Fruit fly (Drosophila melanogaster): ENCODE measurements around the gene cwo.

The cwo gene

DNA sequence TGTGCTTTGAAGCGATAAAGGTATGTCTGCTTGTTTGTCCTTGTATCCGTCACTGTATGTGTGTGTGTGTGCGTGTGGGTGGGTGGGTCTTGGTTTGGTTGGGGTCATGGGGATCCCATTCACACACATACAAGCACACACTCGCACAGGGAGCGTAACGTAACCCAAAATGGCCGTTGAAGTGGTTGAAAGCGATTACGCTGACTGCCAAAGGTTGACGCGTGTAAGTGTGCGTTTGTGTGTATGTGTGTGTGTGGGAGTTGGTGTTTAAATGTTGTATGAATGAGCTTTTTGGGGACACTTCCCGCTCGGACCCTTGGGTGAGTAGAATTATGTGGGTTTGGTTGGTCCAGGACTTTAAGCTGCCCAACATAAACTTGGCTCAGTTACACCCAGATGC lies 33.1 kb downstream of the cwo start:
- TF ChIP-seq psq (optimal IDR thresholded peaks at IDR 0.05) (no peak), usp (GFP tag; optimal IDR thresholded peaks at IDR 0.05) (no peak), pan (optimal IDR thresholded peaks at IDR 0.05) (no peak), EcR (GFP tag; optimal IDR thresholded peaks at IDR 0.05) (no peak), CG8478 (optimal IDR thresholded peaks at IDR 0.05) (no peak), Dll (optimal IDR thresholded peaks at IDR 0.05) (no peak)

DNA sequence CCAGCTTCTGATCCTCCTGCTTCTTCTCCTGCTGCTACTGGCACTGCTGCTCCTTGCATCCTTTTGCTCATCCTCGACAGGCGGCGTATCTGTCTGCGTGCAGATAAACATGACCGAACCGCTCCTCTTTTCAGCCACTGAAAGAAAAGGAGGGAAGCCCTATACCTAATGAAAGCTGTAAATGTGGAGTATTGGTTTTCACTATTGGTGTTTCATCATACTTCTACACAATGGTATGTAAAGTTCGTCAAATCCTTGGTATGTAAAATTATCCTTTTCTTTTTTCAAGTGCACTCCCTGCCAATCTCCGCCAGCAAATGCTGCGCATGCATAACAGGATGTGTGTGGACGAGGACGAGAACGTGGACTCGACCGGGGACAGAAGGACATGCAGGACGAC lies 40.3 kb downstream of the cwo start, which contains the start of gene CG46270:
Gene CG46270 (minus strand): TSS at position 101 of the 400 bp plus-strand sequence.
- TF ChIP-seq CG8478 (optimal IDR thresholded peaks at IDR 0.05) = no peak
- TF ChIP-seq usp (GFP tag; optimal IDR thresholded peaks at IDR 0.05) = no peak
- no peak for TF ChIP-seq EcR (GFP tag; optimal IDR thresholded peaks at IDR 0.05)
- TF ChIP-seq psq (optimal IDR thresholded peaks at IDR 0.05) = no peak
- no peak for TF ChIP-seq pan (optimal IDR thresholded peaks at IDR 0.05)
- TF ChIP-seq Dll (optimal IDR thresholded peaks at IDR 0.05) = no peak

- TF ChIP-seq CG8478 (optimal IDR thresholded peaks at IDR 0.05) (no peak), usp (GFP tag; optimal IDR thresholded peaks at IDR 0.05) (no peak), pan (optimal IDR thresholded peaks at IDR 0.05) (no peak), psq (optimal IDR thresholded peaks at IDR 0.05) (no peak)
Measured at dm6 chr3R:10431089-10431488, 43.0 kb downstream of the cwo start.

DNA sequence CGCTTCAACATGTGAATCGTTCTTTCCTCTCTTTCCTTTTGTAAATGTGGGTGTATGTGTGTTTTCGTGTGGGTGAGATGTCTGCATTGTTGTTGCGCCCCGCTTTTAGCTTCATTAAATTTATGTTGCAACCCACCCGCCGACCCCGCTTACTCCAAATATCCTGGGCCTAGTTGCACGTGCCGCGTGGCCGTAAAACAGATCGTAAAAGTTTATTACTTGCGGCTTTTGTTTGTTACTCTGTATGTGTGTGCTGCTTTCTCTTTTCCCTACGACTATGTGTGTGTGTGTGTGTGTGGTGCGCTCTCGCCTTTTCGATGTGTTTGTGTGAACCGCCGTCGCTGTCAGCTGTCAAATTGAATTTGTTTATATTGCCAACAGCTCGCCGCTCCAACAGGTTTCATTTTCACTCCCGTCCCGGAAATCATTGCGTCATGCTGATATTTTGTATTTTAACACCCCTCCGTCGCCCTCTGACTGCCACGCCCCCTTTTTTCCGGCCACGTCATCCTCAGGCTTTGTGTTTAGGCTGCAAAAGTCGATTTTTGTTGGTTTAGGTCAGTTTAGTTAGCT lies 45.4 kb downstream of the cwo start:
- no peak for TF ChIP-seq usp (GFP tag; optimal IDR thresholded peaks at IDR 0.05)

DNA sequence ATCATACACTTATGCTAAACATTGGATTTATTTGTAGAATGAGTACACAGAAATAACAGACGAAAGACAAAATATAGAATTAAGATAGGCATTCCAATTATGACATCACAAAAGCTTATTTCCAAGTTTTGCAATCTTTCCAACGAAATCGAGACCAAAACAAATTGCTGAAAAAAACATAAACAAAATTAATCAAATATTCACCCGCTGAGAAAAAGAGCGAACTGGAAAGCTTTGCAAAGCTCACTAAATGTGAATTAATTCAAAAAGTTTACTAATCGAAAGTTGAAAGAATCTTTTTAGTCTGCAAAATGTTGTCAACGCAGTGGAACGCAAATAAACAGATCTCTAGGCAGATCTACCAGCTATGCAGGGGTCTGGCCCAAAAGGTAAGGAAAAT lies 46.4 kb downstream of the cwo start, which contains the start of gene Cyp12e1:
Gene Cyp12e1 (plus strand): TSS at position 301 of the 400 bp plus-strand sequence.
- no peak for TF ChIP-seq EcR (GFP tag; optimal IDR thresholded peaks at IDR 0.05)
- no peak for TF ChIP-seq Dll (optimal IDR thresholded peaks at IDR 0.05)
- TF ChIP-seq usp (GFP tag; optimal IDR thresholded peaks at IDR 0.05) = no peak
- no peak for TF ChIP-seq CG8478 (optimal IDR thresholded peaks at IDR 0.05)
- TF ChIP-seq pan (optimal IDR thresholded peaks at IDR 0.05) = no peak
- TF ChIP-seq psq (optimal IDR thresholded peaks at IDR 0.05) = no peak

dm6 chr3R:10436989-10437388 lies 48.9 kb downstream of the cwo start:
- TF ChIP-seq Dll (optimal IDR thresholded peaks at IDR 0.05) (no peak), CG8478 (optimal IDR thresholded peaks at IDR 0.05) (no peak), EcR (GFP tag; optimal IDR thresholded peaks at IDR 0.05) (no peak), pan (optimal IDR thresholded peaks at IDR 0.05) (no peak), usp (GFP tag; optimal IDR thresholded peaks at IDR 0.05) (no peak), psq (optimal IDR thresholded peaks at IDR 0.05) (no peak)

- no peak for TF ChIP-seq pan (optimal IDR thresholded peaks at IDR 0.05)
- TF ChIP-seq usp (GFP tag; optimal IDR thresholded peaks at IDR 0.05) = no peak
- no peak for TF ChIP-seq CG8478 (optimal IDR thresholded peaks at IDR 0.05)
- TF ChIP-seq Dll (optimal IDR thresholded peaks at IDR 0.05) = no peak
- TF ChIP-seq EcR (GFP tag; optimal IDR thresholded peaks at IDR 0.05) = no peak
- no peak for TF ChIP-seq psq (optimal IDR thresholded peaks at IDR 0.05)
Measured at dm6 chr3R:10448957-10449356, 60.9 kb downstream of the cwo start.

Data from whole organism.